Worm (Caenorhabditis elegans) whole organism, L1 larva: ENCODE results near the gene srh-178.

Source experiments
- blmp-1 ChIP-seq: fragments of 150-350 bp; optimal IDR thresholded peaks from 2 replicates; lab custom pipeline; 2014; ENCODE audit warnings: missing biosample characterization, missing genetic modification characterization
- elt-3 ChIP-seq, 6 experiments: fragments of 150-350 bp in 1 of 6; sonication (generic microtip); optimal IDR thresholded peaks; 2 replicates each; lab custom pipeline; 2017 to 2018; ENCODE audit warnings: missing biosample characterization in 6 of 6, missing genetic modification characterization in 6 of 6, inconsistent platforms in 1 of 6
- isw-1 ChIP-seq: fragments of 200-800 bp; sonication (Bioruptor generic); IDR thresholded peaks from 2 replicates; pipeline ENCODE4 v1.3.6; 2022; ENCODE audit warnings: missing genetic modification characterization, missing compliant biosample characterization
- lin-14 ChIP-seq: fragments of 200-800 bp; sonication (Bioruptor generic); optimal IDR thresholded peaks from 2 replicates; lab custom pipeline; 2018; ENCODE audit warnings: mild to moderate bottlenecking, missing genetic modification characterization, moderate library complexity, missing compliant biosample characterization
- pax-3 ChIP-seq: fragments of 200-800 bp; sonication (Bioruptor generic); optimal IDR thresholded peaks from 2 replicates; lab custom pipeline; 2018; ENCODE audit warnings: mild to moderate bottlenecking, missing genetic modification characterization, moderate library complexity, missing compliant biosample characterization
- tlp-1 ChIP-seq: fragments of 150-350 bp; optimal IDR thresholded peaks from 2 replicates; lab custom pipeline; 2014; ENCODE audit warnings: missing biosample characterization, missing genetic modification characterization

Gene srh-178

ce11 chrV:18430826-18431225 lies 49.3 kb downstream of the srh-178 start:
- no peak for TF ChIP-seq elt-3 (tag; optimal IDR thresholded peaks at IDR 0.05; lab: Kevin White, UChicago)
- no peak for TF ChIP-seq lin-14 (GFP tag; lab: Kevin White, UChicago)
- no peak for TF ChIP-seq blmp-1
- no peak for TF ChIP-seq pax-3 (tag; lab: Kevin White, UChicago)
- no peak for TF ChIP-seq isw-1 (GFP tag; lab: Robert Waterston, UW)
- no peak for TF ChIP-seq tlp-1
